Fruit fly (Drosophila melanogaster): ENCODE data around the gene CG32486.

- TF ChIP-seq CG8478 (optimal IDR thresholded peaks at IDR 0.05): no peak
- TF ChIP-seq CTCF (optimal IDR thresholded peaks at IDR 0.05): no peak
Observed at dm6 chr3L:3071675-3072583, 1.3 kb upstream of the CG32486 start.
